Fruit fly (Drosophila melanogaster) whole organism, embryonic: ENCODE results near the gene CG6142.

ENCODE experiments used
- Aef1 ChIP-seq: fragments of 200-800 bp; sonication (Bioruptor generic); IDR thresholded peaks from 3 replicates; pipeline ENCODE4 v1.3.6; 2022; ENCODE audit warnings: missing biosample characterization, missing genetic modification characterization
- BEAF-32 ChIP-seq: fragments of 200-800 bp; sonication (Bioruptor generic); optimal IDR thresholded peaks from 3 replicates; lab custom pipeline; 2017; ENCODE audit warnings: missing biosample characterization, missing genetic modification characterization, mild to moderate bottlenecking, moderate library complexity, missing genetic modification reagents
- CG11085 ChIP-seq: fragments of 200-800 bp; sonication (Bioruptor generic); IDR thresholded peaks from 2 replicates; pipeline ENCODE4 v1.3.6; 2022; ENCODE audit warnings: missing biosample characterization, missing genetic modification characterization
- CG11504 ChIP-seq: fragments of 200-800 bp; sonication (Bioruptor generic); optimal IDR thresholded peaks from 3 replicates; lab custom pipeline; 2019; ENCODE audit warnings: missing biosample characterization, mild to moderate bottlenecking, missing genetic modification characterization, moderate library complexity
- CG12104 ChIP-seq: fragments of 200-800 bp; sonication (Bioruptor generic); optimal IDR thresholded peaks from 3 replicates; lab custom pipeline; 2016; ENCODE audit warnings: missing biosample characterization, missing genetic modification characterization
- CG12219 ChIP-seq: fragments of 200-800 bp; sonication (Bioruptor generic); optimal IDR thresholded peaks from 3 replicates; lab custom pipeline; 2018; ENCODE audit warnings: missing biosample characterization, mild to moderate bottlenecking, missing genetic modification characterization
- CG13287 ChIP-seq: fragments of 200-800 bp; sonication (Bioruptor generic); IDR thresholded peaks from 2 replicates; pipeline ENCODE4 v1.3.6; 2022; ENCODE audit warnings: missing biosample characterization, missing genetic modification characterization; ENCODE audit not compliant: partially characterized antibody
- CG16813 ChIP-seq: fragments of 200-800 bp; sonication (Bioruptor generic); IDR thresholded peaks from 3 replicates; pipeline ENCODE4 v1.3.6; 2022; ENCODE audit warnings: missing biosample characterization, missing genetic modification characterization; ENCODE audit not compliant: partially characterized antibody
- CG17361 ChIP-seq: fragments of 200-800 bp; sonication (Bioruptor generic); IDR thresholded peaks from 3 replicates; pipeline ENCODE4 v1.3.6; 2022; ENCODE audit warnings: missing biosample characterization, missing genetic modification characterization
- CG17802 ChIP-seq: fragments of 200-800 bp; sonication (Bioruptor generic); optimal IDR thresholded peaks from 2 replicates; lab custom pipeline; 2018; ENCODE audit warnings: missing biosample characterization, mild to moderate bottlenecking, missing genetic modification characterization, moderate library complexity
- CG17829 ChIP-seq: fragments of 200-800 bp; optimal IDR thresholded peaks from 2 replicates; lab custom pipeline; 2019; ENCODE audit warnings: missing biosample characterization, mild to moderate bottlenecking, missing genetic modification characterization, moderate library complexity
- CG2199 ChIP-seq: fragments of 200-800 bp; sonication (Bioruptor generic); IDR thresholded peaks from 3 replicates; pipeline ENCODE4 v1.3.6; 2022; ENCODE audit warnings: missing biosample characterization, missing genetic modification characterization
- CG34422 ChIP-seq: fragments of 200-800 bp; sonication (Bioruptor generic); IDR thresholded peaks from 3 replicates; pipeline ENCODE4 v1.3.6; 2022; ENCODE audit warnings: missing biosample characterization, missing genetic modification characterization
- CG4282 ChIP-seq: fragments of 200-800 bp; sonication (Bioruptor generic); optimal IDR thresholded peaks from 2 replicates; lab custom pipeline; 2016; ENCODE audit warnings: missing biosample characterization, missing genetic modification characterization
- CG6689 ChIP-seq: fragments of 200-800 bp; sonication (Bioruptor generic); IDR thresholded peaks from 2 replicates; pipeline ENCODE4 v1.3.6; 2022; ENCODE audit warnings: missing biosample characterization, missing genetic modification characterization
- CG6791 ChIP-seq: fragments of 200-800 bp; sonication (Bioruptor generic); IDR thresholded peaks from 3 replicates; pipeline ENCODE4 v1.3.6; 2022; ENCODE audit warnings: missing biosample characterization, missing genetic modification characterization; ENCODE audit not compliant: partially characterized antibody
- CG6813 ChIP-seq: fragments of 200-800 bp; sonication (Bioruptor generic); optimal IDR thresholded peaks from 2 replicates; lab custom pipeline; 2017; ENCODE audit warnings: missing biosample characterization, missing genetic modification characterization, mild to moderate bottlenecking, moderate library complexity, missing genetic modification reagents
- CG7271 ChIP-seq: fragments of 200-800 bp; sonication (Bioruptor generic); optimal IDR thresholded peaks from 2 replicates; lab custom pipeline; 2018; ENCODE audit warnings: missing biosample characterization, mild to moderate bottlenecking, missing genetic modification characterization, moderate library complexity
- CG8359 ChIP-seq: fragments of 200-800 bp; sonication (Bioruptor generic); optimal IDR thresholded peaks from 2 replicates; lab custom pipeline; 2017; ENCODE audit warnings: missing biosample characterization, mild to moderate bottlenecking, missing genetic modification characterization, borderline replicate concordance
- CG9437 ChIP-seq: fragments of 200-800 bp; sonication (Bioruptor generic); optimal IDR thresholded peaks from 2 replicates; lab custom pipeline; 2018; ENCODE audit warnings: missing biosample characterization, mild to moderate bottlenecking, missing genetic modification characterization
- CTCF ChIP-seq: fragments of 200-800 bp; sonication (Bioruptor generic); optimal IDR thresholded peaks from 2 replicates; lab custom pipeline; 2017; ENCODE audit warnings: missing biosample characterization, mild to moderate bottlenecking, missing genetic modification characterization, moderate library complexity
- Dp ChIP-seq: fragments of 200-800 bp; sonication (Bioruptor generic); optimal IDR thresholded peaks from 2 replicates; lab custom pipeline; 2018; ENCODE audit warnings: missing biosample characterization, mild to moderate bottlenecking, missing genetic modification characterization, moderate library complexity
- H15 ChIP-seq: fragments of 200-800 bp; sonication (Bioruptor generic); IDR thresholded peaks from 3 replicates; pipeline ENCODE4 v1.3.6; 2022; ENCODE audit warnings: missing biosample characterization, missing genetic modification characterization
- Hand ChIP-seq: fragments of 200-800 bp; sonication (Bioruptor generic); optimal IDR thresholded peaks from 2 replicates; lab custom pipeline; 2017; ENCODE audit warnings: mild to moderate bottlenecking, missing biosample characterization, missing genetic modification reagents, missing genetic modification characterization
- Max ChIP-seq: fragments of 200-800 bp; sonication (Bioruptor generic); optimal IDR thresholded peaks from 2 replicates; lab custom pipeline; 2016; ENCODE audit warnings: missing biosample characterization, mild to moderate bottlenecking, missing genetic modification characterization
- Med ChIP-seq: fragments of 200-800 bp; sonication (Bioruptor generic); peaks from one replicate; lab custom pipeline; 2016; ENCODE audit warnings: missing biosample characterization, missing genetic modification characterization, mild to moderate bottlenecking, inconsistent platforms, moderate library complexity
- Nf-YB ChIP-seq: fragments of 200-800 bp; sonication (Bioruptor generic); optimal IDR thresholded peaks from 3 replicates; lab custom pipeline; 2019; ENCODE audit warnings: missing biosample characterization, mild to moderate bottlenecking, missing genetic modification characterization, moderate library complexity
- Oli ChIP-seq: fragments of 200-800 bp; sonication (Bioruptor generic); optimal IDR thresholded peaks from 2 replicates; lab custom pipeline; 2018; ENCODE audit warnings: missing biosample characterization, mild to moderate bottlenecking, missing genetic modification characterization, moderate library complexity
- Side ChIP-seq: fragments of 200-800 bp; sonication (Bioruptor generic); optimal IDR thresholded peaks from 2 replicates; lab custom pipeline; 2016; ENCODE audit warnings: missing biosample characterization, missing genetic modification characterization
- Sox100B ChIP-seq: fragments of 200-800 bp; sonication (Bioruptor generic); optimal IDR thresholded peaks from 3 replicates; lab custom pipeline; 2018; ENCODE audit warnings: missing biosample characterization, mild to moderate bottlenecking, missing genetic modification characterization
- YL-1 ChIP-seq: fragments of 200-800 bp; sonication (Bioruptor generic); optimal IDR thresholded peaks from 3 replicates; lab custom pipeline; 2017; ENCODE audit warnings: missing biosample characterization, mild to moderate bottlenecking, missing genetic modification characterization
- amos ChIP-seq: fragments of 200-800 bp; sonication (Bioruptor generic); IDR thresholded peaks from 2 replicates; pipeline ENCODE4 v1.3.6; 2022; ENCODE audit warnings: missing biosample characterization, missing genetic modification characterization; ENCODE audit not compliant: partially characterized antibody
- aop ChIP-seq: fragments of 200-800 bp; sonication (Bioruptor generic); IDR thresholded peaks from 2 replicates; pipeline ENCODE4 v1.3.6; 2022; ENCODE audit warnings: missing biosample characterization, missing genetic modification characterization
- bigmax ChIP-seq: fragments of 200-800 bp; sonication (Bioruptor generic); optimal IDR thresholded peaks from 2 replicates; lab custom pipeline; 2018; ENCODE audit warnings: missing biosample characterization, mild to moderate bottlenecking, missing genetic modification characterization
- cas ChIP-seq: fragments of 200-800 bp; sonication (Bioruptor generic); IDR thresholded peaks from 2 replicates; pipeline ENCODE4 v1.3.6; 2022; ENCODE audit warnings: missing biosample characterization, missing genetic modification characterization
- gro ChIP-seq: fragments of 200-800 bp; sonication (Bioruptor generic); optimal IDR thresholded peaks from 2 replicates; lab custom pipeline; 2016; ENCODE audit warnings: missing biosample characterization, missing genetic modification characterization
- inv ChIP-seq: fragments of 200-800 bp; sonication (Bioruptor generic); IDR thresholded peaks from 2 replicates; pipeline ENCODE4 v1.3.6; 2022; ENCODE audit warnings: missing biosample characterization, missing genetic modification characterization; ENCODE audit not compliant: partially characterized antibody
- kay ChIP-seq: fragments of 200-800 bp; sonication (Bioruptor generic); optimal IDR thresholded peaks from 2 replicates; lab custom pipeline; 2016; ENCODE audit warnings: missing biosample characterization, missing genetic modification characterization
- knrl ChIP-seq: fragments of 200-800 bp; sonication (Bioruptor generic); IDR thresholded peaks from 3 replicates; pipeline ENCODE4 v1.3.6; 2022; ENCODE audit warnings: missing biosample characterization, missing genetic modification characterization; ENCODE audit not compliant: partially characterized antibody
- lilli ChIP-seq: fragments of 200-800 bp; sonication (Bioruptor generic); optimal IDR thresholded peaks from 3 replicates; lab custom pipeline; 2016; ENCODE audit warnings: missing biosample characterization, missing genetic modification characterization
- lola ChIP-seq, 3 experiments: fragments of >200 bp in 2 of 3; fragments of 200-800 bp in 1 of 3; sonication (Bioruptor generic) in 1 of 3; optimal IDR thresholded peaks; 2 replicates each; lab custom pipeline; 2017 to 2019; ENCODE audit warnings: missing biosample characterization in 3 of 3, missing genetic modification characterization in 3 of 3, mild to moderate bottlenecking in 1 of 3, moderate library complexity in 1 of 3
- mld ChIP-seq: fragments of 200-800 bp; sonication (Bioruptor generic); IDR thresholded peaks from 3 replicates; pipeline ENCODE4 v1.3.6; 2022; ENCODE audit warnings: missing biosample characterization, missing genetic modification characterization; ENCODE audit not compliant: partially characterized antibody
- ro ChIP-seq: fragments of 200-800 bp; sonication (Bioruptor generic); IDR thresholded peaks from 2 replicates; pipeline ENCODE4 v1.3.6; 2022; ENCODE audit warnings: missing biosample characterization, missing genetic modification characterization
- scrt ChIP-seq: fragments of 200-800 bp; sonication (Bioruptor generic); optimal IDR thresholded peaks from 2 replicates; lab custom pipeline; 2018; ENCODE audit warnings: missing biosample characterization, mild to moderate bottlenecking, missing genetic modification characterization, moderate library complexity
- shn ChIP-seq: fragments of 200-800 bp; sonication (Bioruptor generic); optimal IDR thresholded peaks from 3 replicates; lab custom pipeline; 2016; ENCODE audit warnings: missing biosample characterization, missing genetic modification characterization
- sima ChIP-seq: fragments of 200-800 bp; sonication (Bioruptor generic); optimal IDR thresholded peaks from 2 replicates; lab custom pipeline; 2016; ENCODE audit warnings: missing biosample characterization, missing genetic modification characterization
- sna ChIP-seq: fragments of 200-800 bp; sonication (Bioruptor generic); IDR thresholded peaks from 2 replicates; pipeline ENCODE4 v1.3.6; 2022; ENCODE audit warnings: missing biosample characterization, missing genetic modification characterization; ENCODE audit not compliant: partially characterized antibody
- zfh2 ChIP-seq: fragments of 200-800 bp; sonication (Bioruptor generic); optimal IDR thresholded peaks from 2 replicates; lab custom pipeline; 2016; ENCODE audit warnings: missing biosample characterization, missing genetic modification characterization

Gene CG6142

dm6 chr3R:26128442-26129003, 4.4 kb upstream of the CG6142 start (continued):
- no peak for TF ChIP-seq CG8359 (GFP tag; lab: Kevin White, UChicago)

dm6 chr3R:26129680-26130079, 3.3 kb upstream of the CG6142 start:
- TF ChIP-seq CG17802 (no peak), amos (GFP tag; lab: Robert Waterston, UW) (peak; percentile 67), cas (GFP tag; lab: Robert Waterston, UW) (no peak), CG7271 (tag; lab: Kevin White, UChicago) (no peak), mld (GFP tag; lab: Robert Waterston, UW) (no peak), lilli (GFP tag; lab: Kevin White, UChicago) (no peak), CG4282 (GFP tag; lab: Kevin White, UChicago) (no peak), Side (GFP tag; lab: Kevin White, UChicago) (no peak), Oli (tag; lab: Kevin White, UChicago) (no peak), BEAF-32 (GFP tag; lab: Kevin White, UChicago) (no peak), inv (GFP tag; lab: Robert Waterston, UW) (0 out of 2 replicates have a peak, but pooled peaks have one; percentile 32), CG6813 (no peak), CTCF (GFP tag; lab: Kevin White, UChicago) (peak; percentile 72), bigmax (GFP tag; lab: Kevin White, UChicago) (no peak), CG11504 (tag; lab: Kevin White, UChicago) (peak; percentile 100), CG17829 (no peak), YL-1 (no peak), CG12219 (no peak), CG16813 (peak; percentile 40; the same call in 1 of the 3 replicates), gro (GFP tag; lab: Kevin White, UChicago) (no peak), CG13287 (GFP tag; lab: Robert Waterston, UW) (no peak), Dp (GFP tag; lab: Kevin White, UChicago) (no peak), H15 (GFP tag; lab: Robert Waterston, UW) (no peak), Nf-YB (GFP tag; lab: Kevin White, UChicago) (no peak), CG12104 (GFP tag; lab: Kevin White, UChicago) (no peak), CG2199 (GFP tag; lab: Robert Waterston, UW) (0 out of 3 replicates have a peak, but pooled peaks have one; percentile 56), sima (GFP tag; lab: Kevin White, UChicago) (no peak), CG17361 (GFP tag; lab: Robert Waterston, UW) (no peak), shn (no peak), aop (no peak), Aef1 (GFP tag; lab: Robert Waterston, UW) (no peak), CG9437 (GFP tag; lab: Kevin White, UChicago) (peak; percentile 60), CG6689 (GFP tag; lab: Robert Waterston, UW) (no peak), sna (GFP tag; lab: Robert Waterston, UW) (no peak), CG6791 (GFP tag; lab: Robert Waterston, UW) (peak; percentile 61), lola (GFP tag; optimal IDR thresholded peaks at IDR 0.05; lab: Kevin White, UChicago) (no peak), zfh2 (GFP tag; lab: Kevin White, UChicago) (no peak), CG34422 (GFP tag; lab: Robert Waterston, UW) (no peak), Med (GFP tag; lab: Kevin White, UChicago) (peak; percentile 30), CG11085 (GFP tag; lab: Robert Waterston, UW) (no peak), Max (GFP tag; lab: Kevin White, UChicago) (no peak), scrt (GFP tag; lab: Kevin White, UChicago) (no peak), Sox100B (GFP tag; lab: Kevin White, UChicago) (no peak), ro (GFP tag; lab: Robert Waterston, UW) (no peak), kay (GFP tag; lab: Kevin White, UChicago) (no peak), knrl (peak; percentile 56), Hand (no peak)
